Worm (Caenorhabditis elegans) whole organism, late embryonic: ENCODE measurements around the gene cest-33.
A peak's percentile ranks its signal among the peaks of the same experiment; 100 is the strongest.

ENCODE experiments used
- C08G9.2 ChIP-seq: sonication (generic microtip); optimal IDR thresholded peaks from 2 replicates; lab custom pipeline; 2016; ENCODE audit warnings: mild to moderate bottlenecking, missing genetic modification characterization, moderate library complexity, missing compliant biosample characterization
- F13H6.1 ChIP-seq: sonication (generic microtip); optimal IDR thresholded peaks from 2 replicates; lab custom pipeline; 2016; ENCODE audit warnings: missing genetic modification characterization, missing compliant biosample characterization
- K02D7.2 ChIP-seq: sonication (generic microtip); optimal IDR thresholded peaks from 2 replicates; lab custom pipeline; 2017; ENCODE audit warnings: mild to moderate bottlenecking, missing genetic modification characterization, missing compliant biosample characterization
- T23F11.4 ChIP-seq: fragments of 200-800 bp; sonication (Bioruptor generic); optimal IDR thresholded peaks from 2 replicates; lab custom pipeline; 2018; ENCODE audit warnings: mild to moderate bottlenecking, missing genetic modification characterization, missing compliant biosample characterization
- ama-1 ChIP-seq: fragments of 150-350 bp; optimal IDR thresholded peaks from 2 replicates; lab custom pipeline; 2014
- ceh-14 ChIP-seq: sonication (generic microtip); optimal IDR thresholded peaks from 2 replicates; lab custom pipeline; 2016; ENCODE audit warnings: missing genotype, missing genetic modification characterization, missing compliant biosample characterization
- ceh-18 ChIP-seq: sonication (generic microtip); optimal IDR thresholded peaks from 2 replicates; lab custom pipeline; 2016; ENCODE audit warnings: missing genetic modification characterization, missing compliant biosample characterization
- ceh-34 ChIP-seq: sonication (generic microtip); optimal IDR thresholded peaks from 2 replicates; lab custom pipeline; 2016; ENCODE audit warnings: mild to moderate bottlenecking, missing genetic modification characterization, missing compliant biosample characterization
- ceh-45 ChIP-seq: fragments of 200-800 bp; sonication (Bioruptor generic); IDR thresholded peaks from 2 replicates; pipeline ENCODE4 v1.3.6; 2022; ENCODE audit warnings: missing genetic modification reagents, missing genetic modification characterization, missing compliant biosample characterization
- ceh-6 ChIP-seq: fragments of 200-800 bp; sonication (Bioruptor generic); optimal IDR thresholded peaks from 2 replicates; lab custom pipeline; 2018; ENCODE audit warnings: mild to moderate bottlenecking, missing genetic modification characterization, missing compliant biosample characterization
- dmd-4 ChIP-seq: sonication (generic microtip); optimal IDR thresholded peaks from 2 replicates; lab custom pipeline; 2016; ENCODE audit warnings: borderline replicate concordance, missing genetic modification characterization, missing compliant biosample characterization
- dve-1 ChIP-seq: sonication (generic microtip); optimal IDR thresholded peaks from 2 replicates; lab custom pipeline; 2017; ENCODE audit warnings: antibody characterized with exemption, mild to moderate bottlenecking, missing genetic modification characterization, missing compliant biosample characterization
- ets-4 ChIP-seq: sonication (generic microtip); optimal IDR thresholded peaks from 2 replicates; lab custom pipeline; 2016; ENCODE audit warnings: missing genetic modification characterization, missing compliant biosample characterization
- fax-1 ChIP-seq: sonication (generic microtip); optimal IDR thresholded peaks from 2 replicates; lab custom pipeline; 2016; ENCODE audit warnings: missing genotype, missing genetic modification characterization, missing compliant biosample characterization
- fkh-10 ChIP-seq: fragments of 150-350 bp; optimal IDR thresholded peaks from 2 replicates; lab custom pipeline; 2014; ENCODE audit warnings: missing biosample characterization, missing genetic modification reagents, missing genetic modification characterization
- gmeb-2 ChIP-seq: sonication (generic microtip); optimal IDR thresholded peaks from 2 replicates; lab custom pipeline; 2016; ENCODE audit warnings: missing genetic modification characterization, inconsistent platforms, missing compliant biosample characterization
- hlh-13 ChIP-seq: fragments of 200-800 bp; sonication (Bioruptor generic); optimal IDR thresholded peaks from 2 replicates; lab custom pipeline; 2018; ENCODE audit warnings: mild to moderate bottlenecking, missing genetic modification characterization, missing compliant biosample characterization
- hlh-30 ChIP-seq: sonication (generic microtip); optimal IDR thresholded peaks from 2 replicates; lab custom pipeline; 2017; ENCODE audit warnings: antibody characterized with exemption, missing genetic modification characterization, missing compliant biosample characterization; ENCODE audit not compliant: insufficient read depth
- hlh-6 ChIP-seq: sonication (generic microtip); optimal IDR thresholded peaks from 2 replicates; lab custom pipeline; 2016; ENCODE audit warnings: missing genotype, missing genetic modification characterization, missing compliant biosample characterization
- hlh-8 ChIP-seq: sonication (generic microtip); optimal IDR thresholded peaks from 2 replicates; lab custom pipeline; 2016; ENCODE audit warnings: missing genotype, missing genetic modification characterization, missing compliant biosample characterization
- lim-6 ChIP-seq: sonication (generic microtip); optimal IDR thresholded peaks from 2 replicates; lab custom pipeline; 2016; ENCODE audit warnings: missing genetic modification characterization, missing compliant biosample characterization
- lin-11 ChIP-seq: fragments of 200-800 bp; sonication (Bioruptor generic); optimal IDR thresholded peaks from 2 replicates; lab custom pipeline; 2018; ENCODE audit warnings: mild to moderate bottlenecking, missing genetic modification characterization, missing compliant biosample characterization
- madf-2 ChIP-seq: sonication (generic microtip); optimal IDR thresholded peaks from 2 replicates; lab custom pipeline; 2017; ENCODE audit warnings: missing genetic modification characterization, missing compliant biosample characterization
- mec-3 ChIP-seq: sonication (generic microtip); optimal IDR thresholded peaks from 2 replicates; lab custom pipeline; 2016; ENCODE audit warnings: borderline replicate concordance, missing genetic modification characterization, missing compliant biosample characterization
- pat-9 ChIP-seq: fragments of 200-800 bp; sonication (Bioruptor generic); optimal IDR thresholded peaks from 2 replicates; lab custom pipeline; 2018; ENCODE audit warnings: mild to moderate bottlenecking, missing genetic modification characterization, moderate library complexity, missing compliant biosample characterization
- pha-4 ChIP-seq: fragments of 150-350 bp; optimal IDR thresholded peaks from 2 replicates; lab custom pipeline; 2018; ENCODE audit warnings: missing biosample characterization, missing genetic modification reagents, missing genetic modification characterization
- sox-2 ChIP-seq: fragments of 200-800 bp; sonication (Bioruptor generic); IDR thresholded peaks from 2 replicates; pipeline ENCODE4 v1.3.6; 2022; ENCODE audit warnings: missing genetic modification reagents, missing genetic modification characterization, missing compliant biosample characterization
- sox-4 ChIP-seq: sonication (generic microtip); optimal IDR thresholded peaks from 2 replicates; lab custom pipeline; 2017; ENCODE audit warnings: mild to moderate bottlenecking, missing genetic modification characterization, inconsistent platforms, missing compliant biosample characterization
- tbx-7 ChIP-seq: sonication (generic microtip); optimal IDR thresholded peaks from 2 replicates; lab custom pipeline; 2016; ENCODE audit warnings: missing genotype, missing genetic modification characterization, missing compliant biosample characterization
- unc-55 ChIP-seq: sonication (generic microtip); optimal IDR thresholded peaks from 2 replicates; lab custom pipeline; 2017; ENCODE audit warnings: missing biosample characterization, missing genetic modification reagents, missing genetic modification characterization
- unc-86 ChIP-seq: sonication (generic microtip); optimal IDR thresholded peaks from 2 replicates; lab custom pipeline; 2016; ENCODE audit warnings: missing genetic modification characterization, missing compliant biosample characterization
- zip-5 ChIP-seq: sonication (generic microtip); optimal IDR thresholded peaks from 2 replicates; lab custom pipeline; 2016; ENCODE audit warnings: missing genetic modification characterization, missing compliant biosample characterization
- ztf-16 ChIP-seq: sonication (generic microtip); optimal IDR thresholded peaks from 2 replicates; lab custom pipeline; 2017; ENCODE audit warnings: missing genetic modification characterization, missing compliant biosample characterization

The cest-33 gene

ce11 chrV:6374844-6375243 lies 9.4 kb upstream of the cest-33 start, which contains the start of gene F13H6.5:
TSS of gene F13H6.5 (minus strand) at chrV:6374944.
- TF ChIP-seq ets-4 (tag; lab: Kevin White, UChicago) (no peak), F13H6.1 (no peak), fkh-10 (GFP tag; lab: Kevin White, UChicago) (no peak), hlh-13 (GFP tag; lab: Kevin White, UChicago) (no peak), pha-4 (no peak)

ce11 chrV:6368494-6368893 lies 3.0 kb upstream of the cest-33 start:
- TF ChIP-seq zip-5 (tag; lab: Kevin White, UChicago) (no peak), ztf-16 (tag; lab: Kevin White, UChicago) (no peak), T23F11.4 (GFP tag; lab: Kevin White, UChicago) (no peak), fax-1 (tag; lab: Kevin White, UChicago) (no peak), lin-11 (no peak), ets-4 (tag; lab: Kevin White, UChicago) (no peak), ceh-34 (tag; lab: Kevin White, UChicago) (no peak), lim-6 (tag; lab: Kevin White, UChicago) (no peak), unc-86 (tag; lab: Kevin White, UChicago) (no peak), fkh-10 (GFP tag; lab: Kevin White, UChicago) (no peak), dve-1 (tag; lab: Kevin White, UChicago) (no peak), pat-9 (no peak), C08G9.2 (tag; lab: Kevin White, UChicago) (no peak), ama-1 (lab: Kevin White, UChicago) (no peak), ceh-6 (GFP tag; lab: Kevin White, UChicago) (no peak)

- TF ChIP-seq hlh-6 (tag; lab: Kevin White, UChicago) = no peak
- TF ChIP-seq F13H6.1 = no peak
- TF ChIP-seq hlh-8 = no peak
- no peak for TF ChIP-seq K02D7.2
- no peak for TF ChIP-seq lim-6 (tag; lab: Kevin White, UChicago)
- TF ChIP-seq ceh-34 (tag; lab: Kevin White, UChicago) = no peak
- no peak for TF ChIP-seq sox-2
- no peak for TF ChIP-seq dve-1 (tag; lab: Kevin White, UChicago)
- TF ChIP-seq ztf-16 (tag; lab: Kevin White, UChicago) = no peak
- TF ChIP-seq gmeb-2 (tag; lab: Kevin White, UChicago) = no peak
- TF ChIP-seq hlh-30 (tag; lab: Kevin White, UChicago) = no peak
These were observed 665 bp downstream of the cest-33 start for ce11 chrV:6364806-6365205.

DNA sequence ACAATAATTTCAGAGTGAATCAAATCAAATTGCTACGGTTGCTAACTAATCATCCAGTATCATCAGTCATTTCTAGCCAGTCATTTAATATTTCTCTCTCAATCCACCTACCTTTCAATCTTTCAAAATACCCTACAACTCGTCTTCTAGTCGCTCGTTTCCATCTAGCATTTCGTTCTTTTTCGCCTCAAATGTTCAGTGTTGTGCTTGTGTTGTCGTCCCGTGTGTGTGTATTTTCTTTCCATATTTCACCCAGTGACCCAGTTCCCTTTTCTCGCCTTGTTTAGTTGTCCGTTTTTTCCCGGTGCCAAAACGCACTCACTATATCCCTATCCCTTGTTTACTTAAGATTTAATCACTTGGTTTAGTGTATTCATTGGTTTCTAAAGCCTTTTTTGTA lies 3.8 kb downstream of the cest-33 start:
- TF ChIP-seq ceh-14 (tag; lab: Kevin White, UChicago) (no peak), dve-1 (tag; lab: Kevin White, UChicago) (no peak), fax-1 (tag; lab: Kevin White, UChicago) (no peak), tbx-7 (no peak), ceh-45 (GFP tag; lab: Robert Waterston, UW) (no peak), lin-11 (no peak), unc-55 (GFP tag; lab: Kevin White, UChicago) (no peak), madf-2 (tag; lab: Kevin White, UChicago) (no peak), hlh-8 (no peak), sox-4 (no peak), mec-3 (no peak)

DNA sequence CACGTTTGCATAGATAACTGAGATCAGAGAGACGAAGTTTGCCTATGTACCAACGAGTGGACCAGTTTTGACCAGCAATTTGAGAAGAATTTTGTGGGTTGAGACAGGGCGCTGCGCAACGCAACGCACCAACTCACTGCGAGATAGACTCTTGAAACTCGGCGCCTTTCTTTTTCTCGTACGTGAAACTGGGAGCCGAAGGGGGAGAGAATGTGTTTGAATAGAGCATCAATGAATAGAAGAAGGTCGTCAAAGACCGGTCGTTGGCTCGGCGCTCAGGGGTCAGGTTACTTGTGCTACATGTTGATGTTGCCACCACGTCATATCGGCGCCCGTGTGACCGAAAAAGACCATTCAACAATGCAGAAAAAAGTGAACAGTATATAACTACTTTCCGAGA lies 5.9 kb downstream of the cest-33 start:
- TF ChIP-seq ceh-34 (tag; lab: Kevin White, UChicago) (peak; percentile 31), lim-6 (tag; lab: Kevin White, UChicago) (no peak), dmd-4 (tag; lab: Kevin White, UChicago) (no peak), ceh-18 (tag; lab: Kevin White, UChicago) (peak; percentile 26), F13H6.1 (peak; percentile 61)
